Fruit fly (Drosophila melanogaster) whole organism, prepupa: ENCODE results near the gene dre4.

ENCODE experiments used
- Blimp-1 ChIP-seq: fragments of 200-800 bp; sonication (Bioruptor generic); optimal IDR thresholded peaks from 3 replicates; lab custom pipeline; 2017; ENCODE audit warnings: missing biosample characterization, missing genetic modification characterization, mild to moderate bottlenecking, moderate library complexity, missing genetic modification reagents
- CG10669 ChIP-seq: fragments of 200-800 bp; sonication (Bioruptor generic); optimal IDR thresholded peaks from 3 replicates; lab custom pipeline; 2018; ENCODE audit warnings: missing biosample characterization, mild to moderate bottlenecking, missing genetic modification characterization, moderate library complexity
- CG15336 ChIP-seq: fragments of 200-800 bp; sonication (Bioruptor generic); IDR thresholded peaks from 2 replicates; pipeline ENCODE4 v1.3.6; 2022; ENCODE audit warnings: missing biosample characterization, missing genetic modification characterization
- CG16779 ChIP-seq: fragments of 200-800 bp; sonication (Bioruptor generic); optimal IDR thresholded peaks from 3 replicates; lab custom pipeline; 2017; ENCODE audit warnings: missing biosample characterization, mild to moderate bottlenecking, missing genetic modification characterization
- CG3032 ChIP-seq: fragments of 200-800 bp; optimal IDR thresholded peaks from 2 replicates; lab custom pipeline; 2019; ENCODE audit warnings: missing biosample characterization, mild to moderate bottlenecking, missing genetic modification characterization, moderate library complexity
- CG31627 ChIP-seq: fragments of 200-800 bp; sonication (Bioruptor generic); optimal IDR thresholded peaks from 3 replicates; lab custom pipeline; 2016; ENCODE audit warnings: missing biosample characterization, missing genetic modification characterization
- CG6854 ChIP-seq: fragments of 200-800 bp; sonication (Bioruptor generic); optimal IDR thresholded peaks from 2 replicates; lab custom pipeline; 2017; ENCODE audit warnings: missing biosample characterization, mild to moderate bottlenecking, missing genetic modification characterization
- CG8319 ChIP-seq: fragments of 200-800 bp; sonication (Bioruptor generic); optimal IDR thresholded peaks from 3 replicates; lab custom pipeline; 2016; ENCODE audit warnings: missing biosample characterization, missing genetic modification characterization
- Eip78C ChIP-seq: fragments of 200-800 bp; sonication (Bioruptor generic); peaks from one replicate; lab custom pipeline; 2016; ENCODE audit warnings: missing biosample characterization, missing genetic modification characterization
- Ets96B ChIP-seq: fragments of 200-800 bp; optimal IDR thresholded peaks from 2 replicates; lab custom pipeline; 2019; ENCODE audit warnings: missing biosample characterization, mild to moderate bottlenecking, missing genetic modification characterization, moderate library complexity
- Gug ChIP-seq: fragments of 200-800 bp; sonication (Bioruptor generic); IDR thresholded peaks from 2 replicates; pipeline ENCODE4 v1.3.6; 2022; ENCODE audit warnings: missing biosample characterization, missing genetic modification characterization
- Met ChIP-seq: fragments of 200-800 bp; sonication (Bioruptor generic); optimal IDR thresholded peaks from 3 replicates; lab custom pipeline; 2016; ENCODE audit warnings: missing biosample characterization, missing genetic modification characterization
- svp ChIP-seq: fragments of 200-800 bp; sonication (Bioruptor generic); peaks from one replicate; lab custom pipeline; 2016; ENCODE audit warnings: missing biosample characterization, missing genetic modification characterization

dm6 chr3L:1905273-1905672, 29.2 kb upstream of the dre4 start:
- TF ChIP-seq Ets96B (tag; lab: Kevin White, UChicago) (peak; percentile 0), svp (GFP tag; lab: Kevin White, UChicago) (peak; percentile 49), CG3032 (peak; percentile 6), CG15336 (peak; percentile 74), Met (GFP tag; lab: Kevin White, UChicago) (peak; percentile 22), Eip78C (GFP tag; lab: Kevin White, UChicago) (peak; percentile 91), Gug (GFP tag; lab: Robert Waterston, UW) (no peak), CG8319 (GFP tag; lab: Kevin White, UChicago) (no peak), CG31627 (GFP tag; lab: Kevin White, UChicago) (peak; percentile 16), Blimp-1 (GFP tag; lab: Kevin White, UChicago) (no peak), CG10669 (GFP tag; lab: Kevin White, UChicago) (peak; percentile 9), CG16779 (tag; lab: Kevin White, UChicago) (no peak), CG6854 (GFP tag; lab: Kevin White, UChicago) (no peak)
